Fruit fly (Drosophila melanogaster): ENCODE measurements around the gene wap.

- no peak for TF ChIP-seq CG31627 (GFP tag; optimal IDR thresholded peaks at IDR 0.05)
- TF ChIP-seq Hr39 (GFP tag; optimal IDR thresholded peaks at IDR 0.05): no peak
- no peak for TF ChIP-seq CG8632 (GFP tag; optimal IDR thresholded peaks at IDR 0.05)
- TF ChIP-seq salr (GFP tag; optimal IDR thresholded peaks at IDR 0.05): no peak
- TF ChIP-seq CG6163 (GFP tag; IDR thresholded peaks at IDR 0.05): peak; percentile 52; the same call in 2 of the 3 replicates
- no peak for TF ChIP-seq acj6 (GFP tag; optimal IDR thresholded peaks at IDR 0.05)
- TF ChIP-seq CG3919 (GFP tag; optimal IDR thresholded peaks at IDR 0.05): no peak
Observed at dm6 chrX:22477689-22478590, 22.7 kb upstream of the wap start.
